Worm (Caenorhabditis elegans): ENCODE results near the gene str-250.

str-250 gene

DNA sequence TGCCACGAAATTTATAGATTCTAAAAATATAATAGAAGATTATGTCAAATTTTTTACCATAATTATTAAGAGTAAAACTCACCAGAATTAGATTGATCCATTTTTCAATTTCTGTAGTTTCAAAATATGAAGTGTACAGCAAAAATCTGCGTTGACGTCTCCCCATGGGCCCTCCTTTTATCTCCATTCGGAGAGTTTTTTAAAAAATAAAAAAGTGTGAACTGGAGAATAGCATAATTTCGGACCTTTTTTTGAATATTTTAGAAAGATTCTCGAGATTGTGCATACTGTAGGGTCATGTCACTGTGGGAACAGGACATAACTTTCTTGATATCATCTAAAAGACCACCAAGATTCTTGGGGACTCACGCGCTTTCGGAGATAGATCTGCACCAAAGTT is 23.6 kb downstream of the str-250 start, which contains the start of gene dpr-1:
dpr-1 (minus strand) TSS at position 101 of the 400 bp plus-strand sequence.
- no peak for TF ChIP-seq egl-13 (tag; optimal IDR thresholded peaks at IDR 0.05)
- TF ChIP-seq ztf-11 (tag; optimal IDR thresholded peaks at IDR 0.05): no peak
- TF ChIP-seq nhr-85 (tag): no peak
- no peak for TF ChIP-seq nhr-71 (tag; optimal IDR thresholded peaks at IDR 0.05)
- no peak for TF ChIP-seq ces-1 (GFP tag; optimal IDR thresholded peaks at IDR 0.05)
- TF ChIP-seq isw-1 (GFP tag; IDR thresholded peaks at IDR 0.05): no peak

ce11 chrV:13946385-13947019 is 28.1 kb downstream of the str-250 start, which contains the start of the genes srx-10 and clec-226:
Gene srx-10 (minus strand): TSS chrV:13946485.
Gene clec-226 (plus strand): TSS chrV:13946969.
- TF ChIP-seq nhr-71 (tag; optimal IDR thresholded peaks at IDR 0.05) (no peak), ces-1 (GFP tag; optimal IDR thresholded peaks at IDR 0.05) (no peak), nhr-77 (tag; optimal IDR thresholded peaks at IDR 0.05) (no peak), fkh-4 (tag; optimal IDR thresholded peaks at IDR 0.05; ENCODE audit: borderline replicate concordance) (no peak), ceh-8 (GFP tag; optimal IDR thresholded peaks at IDR 0.05) (no peak), C04F5.9 (tag; optimal IDR thresholded peaks at IDR 0.05) (no peak), nhr-12 (tag; optimal IDR thresholded peaks at IDR 0.05) (no peak), pqm-1 (tag; optimal IDR thresholded peaks at IDR 0.05) (no peak), mdl-1 (tag; optimal IDR thresholded peaks at IDR 0.05) (no peak), nhr-11 (tag; optimal IDR thresholded peaks at IDR 0.05) (no peak), grh-1 (GFP tag; IDR thresholded peaks at IDR 0.05) (no peak), unc-98 (GFP tag; IDR thresholded peaks at IDR 0.05) (no peak), unc-30 (tag; optimal IDR thresholded peaks at IDR 0.05) (no peak), swsn-7 (tag; optimal IDR thresholded peaks at IDR 0.05) (no peak), ama-1 (optimal IDR thresholded peaks at IDR 0.05) (no peak), fos-1 (tag; optimal IDR thresholded peaks at IDR 0.05) (no peak), zag-1 (tag; optimal IDR thresholded peaks at IDR 0.05) (no peak)

- no peak for TF ChIP-seq ets-5 (GFP tag; IDR thresholded peaks at IDR 0.05)
- TF ChIP-seq lsy-2 (tag; optimal IDR thresholded peaks at IDR 0.05): no peak
- TF ChIP-seq unc-130 (tag; optimal IDR thresholded peaks at IDR 0.05): no peak
- TF ChIP-seq tbx-2 (tag; optimal IDR thresholded peaks at IDR 0.05): no peak
- TF ChIP-seq lin-14 (GFP tag; optimal IDR thresholded peaks at IDR 0.05): no peak
- no peak for TF ChIP-seq nhr-76 (tag; optimal IDR thresholded peaks at IDR 0.05)
- no peak for TF ChIP-seq sptf-1 (tag; optimal IDR thresholded peaks at IDR 0.05)
- no peak for TF ChIP-seq irx-1 (tag; optimal IDR thresholded peaks at IDR 0.05)
Observed at ce11 chrV:13949010-13949409, 30.6 kb downstream of the str-250 start, which contains the start of gene R10D12.6. Gene R10D12.6 (plus strand): TSS chrV:13949310.

ce11 chrV:13949752-13950151 is 31.3 kb downstream of the str-250 start, which contains the start of gene R10D12.7:
Gene R10D12.7 (plus strand): TSS chrV:13950052.
- TF ChIP-seq nhr-20 (tag; optimal IDR thresholded peaks at IDR 0.05) (no peak), skn-1 (tag; optimal IDR thresholded peaks at IDR 0.05) (no peak), lsy-2 (tag; optimal IDR thresholded peaks at IDR 0.05) (no peak), xbp-1 (tag; optimal IDR thresholded peaks at IDR 0.05) (no peak), lir-3 (tag; optimal IDR thresholded peaks at IDR 0.05; ENCODE audit: poor library complexity) (no peak), hlh-4 (tag; optimal IDR thresholded peaks at IDR 0.05) (no peak), mep-1 (tag; optimal IDR thresholded peaks at IDR 0.05) (no peak), alr-1 (tag; optimal IDR thresholded peaks at IDR 0.05; ENCODE audit: borderline replicate concordance) (no peak)

DNA sequence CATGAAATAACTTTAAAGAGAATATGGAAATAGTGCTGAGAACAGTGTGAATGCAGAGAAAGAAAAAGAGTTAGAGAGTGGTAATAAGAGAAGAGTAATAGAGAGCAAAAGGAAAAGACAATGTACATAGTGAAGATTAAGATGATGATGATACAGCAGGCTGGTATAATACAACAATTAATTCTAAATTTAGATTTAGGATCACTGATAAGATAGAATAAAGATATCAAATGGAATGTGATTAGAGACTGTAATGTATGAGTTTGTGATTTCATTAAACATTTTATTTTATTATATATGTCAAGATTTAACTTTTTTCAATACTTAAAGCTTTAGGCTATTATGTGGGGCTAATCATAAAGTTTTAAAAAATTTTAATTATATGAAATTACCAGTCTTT is 34.8 kb downstream of the str-250 start, which contains the start of gene R10D12.8:
R10D12.8 (minus strand) TSS at position 101 of the 400 bp plus-strand sequence.
- TF ChIP-seq elt-3 (tag; optimal IDR thresholded peaks at IDR 0.05) (peak in 1 of 6 experiments; percentile 45), lin-13 (GFP tag; optimal IDR thresholded peaks at IDR 0.05) (no peak), hpl-2 (GFP tag; optimal IDR thresholded peaks at IDR 0.05) (no peak), hlh-17 (GFP tag; optimal IDR thresholded peaks at IDR 0.05; ENCODE audit: borderline replicate concordance) (no peak), efl-1 (optimal IDR thresholded peaks at IDR 0.05) (no peak), efl-1 (GFP tag; optimal IDR thresholded peaks at IDR 0.05 in 1 of 2) (peak in 1 of 2 experiments; percentile 35)

Data from whole organism, L1 larva.